Fruit fly (Drosophila melanogaster) whole organism, embryonic: ENCODE measurements around the gene CG5390.

ENCODE experiments used
- CG10274 ChIP-seq: fragments of 200-800 bp; sonication (Bioruptor generic); optimal IDR thresholded peaks from 3 replicates; lab custom pipeline; 2017; ENCODE audit warnings: missing biosample characterization, mild to moderate bottlenecking, missing genetic modification characterization
- CG10431 ChIP-seq: fragments of 200-800 bp; sonication (Bioruptor generic); optimal IDR thresholded peaks from 3 replicates; lab custom pipeline; 2018; ENCODE audit warnings: missing biosample characterization, mild to moderate bottlenecking, missing genetic modification characterization
- CG10462 ChIP-seq: fragments of 200-800 bp; sonication (Bioruptor generic); optimal IDR thresholded peaks from 2 replicates; lab custom pipeline; 2016; ENCODE audit warnings: missing biosample characterization, missing genetic modification characterization
- CG12299 ChIP-seq: fragments of 200-800 bp; sonication (Bioruptor generic); optimal IDR thresholded peaks from 2 replicates; lab custom pipeline; 2018; ENCODE audit warnings: missing biosample characterization, mild to moderate bottlenecking, missing genetic modification characterization
- CG1233 ChIP-seq: fragments of 200-800 bp; sonication (Bioruptor generic); optimal IDR thresholded peaks from 4 replicates; lab custom pipeline; 2018; ENCODE audit warnings: missing biosample characterization, mild to moderate bottlenecking, missing genetic modification characterization
- CG12769 ChIP-seq: fragments of 200-800 bp; sonication (Bioruptor generic); optimal IDR thresholded peaks from 2 replicates; lab custom pipeline; 2019; ENCODE audit warnings: missing biosample characterization, mild to moderate bottlenecking, missing genetic modification characterization, moderate library complexity
- CG14014 ChIP-seq: fragments of 200-800 bp; sonication (Bioruptor generic); IDR thresholded peaks from 2 replicates; pipeline ENCODE4 v1.3.6; 2022; ENCODE audit warnings: missing biosample characterization, missing genetic modification characterization
- CG14710 ChIP-seq: fragments of 200-800 bp; sonication (Bioruptor generic); optimal IDR thresholded peaks from 3 replicates; lab custom pipeline; 2019; ENCODE audit warnings: missing biosample characterization, mild to moderate bottlenecking, missing genetic modification characterization, moderate library complexity
- CG15073 ChIP-seq: fragments of 200-800 bp; sonication (Bioruptor generic); optimal IDR thresholded peaks from 2 replicates; lab custom pipeline; 2016; ENCODE audit warnings: missing biosample characterization, missing genetic modification characterization
- CG1647 ChIP-seq: fragments of 200-800 bp; sonication (Bioruptor generic); optimal IDR thresholded peaks from 3 replicates; lab custom pipeline; 2016; ENCODE audit warnings: missing biosample characterization, missing genetic modification characterization
- CG17829 ChIP-seq: fragments of 200-800 bp; optimal IDR thresholded peaks from 2 replicates; lab custom pipeline; 2019; ENCODE audit warnings: missing biosample characterization, mild to moderate bottlenecking, missing genetic modification characterization, moderate library complexity
- CG18619 ChIP-seq: fragments of 200-800 bp; sonication (Bioruptor generic); optimal IDR thresholded peaks from 3 replicates; lab custom pipeline; 2017; ENCODE audit warnings: missing biosample characterization, mild to moderate bottlenecking, missing genetic modification characterization
- CG2875 ChIP-seq: fragments of 200-800 bp; sonication (Bioruptor generic); optimal IDR thresholded peaks from 2 replicates; lab custom pipeline; 2017; ENCODE audit warnings: missing biosample characterization, mild to moderate bottlenecking, missing genetic modification characterization, missing genetic modification reagents
- CG4820 ChIP-seq: fragments of 200-800 bp; sonication (Bioruptor generic); optimal IDR thresholded peaks from 3 replicates; lab custom pipeline; 2016; ENCODE audit warnings: missing biosample characterization, missing genetic modification characterization
- CG5180 ChIP-seq: fragments of 200-800 bp; sonication (Bioruptor generic); optimal IDR thresholded peaks from 3 replicates; lab custom pipeline; 2017; ENCODE audit warnings: missing biosample characterization, missing genetic modification characterization, mild to moderate bottlenecking, moderate library complexity, missing genetic modification reagents
- CG6654 ChIP-seq: fragments of 200-800 bp; sonication (Bioruptor generic); optimal IDR thresholded peaks from 2 replicates; lab custom pipeline; 2017; ENCODE audit warnings: missing biosample characterization, mild to moderate bottlenecking, missing genetic modification characterization
- CG6683 ChIP-seq: fragments of 200-800 bp; sonication (Bioruptor generic); optimal IDR thresholded peaks from 2 replicates; lab custom pipeline; 2017; ENCODE audit warnings: missing biosample characterization, mild to moderate bottlenecking, missing genetic modification characterization, missing genetic modification reagents
- CG7786 ChIP-seq: fragments of 200-800 bp; sonication (Bioruptor generic); optimal IDR thresholded peaks from 2 replicates; lab custom pipeline; 2016; ENCODE audit warnings: missing biosample characterization, missing genetic modification characterization
- CG8944 ChIP-seq: fragments of 200-800 bp; sonication (Bioruptor generic); optimal IDR thresholded peaks from 3 replicates; lab custom pipeline; 2016; ENCODE audit warnings: missing biosample characterization, missing genetic modification characterization
- CG9437 ChIP-seq: fragments of 200-800 bp; sonication (Bioruptor generic); optimal IDR thresholded peaks from 2 replicates; lab custom pipeline; 2018; ENCODE audit warnings: missing biosample characterization, mild to moderate bottlenecking, missing genetic modification characterization
- CG9609 ChIP-seq: fragments of 200-800 bp; sonication (Bioruptor generic); optimal IDR thresholded peaks from 3 replicates; lab custom pipeline; 2016; ENCODE audit warnings: missing biosample characterization, missing genetic modification characterization
- Chrac-16 ChIP-seq: fragments of 200-800 bp; sonication (Bioruptor generic); optimal IDR thresholded peaks from 3 replicates; lab custom pipeline; 2016; ENCODE audit warnings: missing biosample characterization, missing genetic modification characterization
- Dll ChIP-seq: fragments of 200-800 bp; sonication (Bioruptor generic); IDR thresholded peaks from 4 replicates; pipeline ENCODE4 v1.3.6; 2022; ENCODE audit warnings: missing biosample characterization, missing genetic modification characterization; ENCODE audit not compliant: partially characterized antibody
- Dref ChIP-seq: fragments of 200-800 bp; sonication (Bioruptor generic); IDR thresholded peaks from 2 replicates; pipeline ENCODE4 v1.3.6; 2022; ENCODE audit warnings: missing biosample characterization, missing genetic modification characterization
- Hand ChIP-seq: fragments of 200-800 bp; sonication (Bioruptor generic); optimal IDR thresholded peaks from 2 replicates; lab custom pipeline; 2017; ENCODE audit warnings: mild to moderate bottlenecking, missing biosample characterization, missing genetic modification reagents, missing genetic modification characterization
- Hmx ChIP-seq: fragments of 200-800 bp; sonication (Bioruptor generic); optimal IDR thresholded peaks from 2 replicates; lab custom pipeline; 2016; ENCODE audit warnings: missing biosample characterization, missing genetic modification characterization
- Lim3 ChIP-seq: fragments of 200-800 bp; sonication (Bioruptor generic); IDR thresholded peaks from 2 replicates; pipeline ENCODE4 v1.3.6; 2022; ENCODE audit warnings: missing biosample characterization, missing genetic modification characterization
- Nf-YB ChIP-seq: fragments of 200-800 bp; sonication (Bioruptor generic); optimal IDR thresholded peaks from 3 replicates; lab custom pipeline; 2019; ENCODE audit warnings: missing biosample characterization, mild to moderate bottlenecking, missing genetic modification characterization, moderate library complexity
- Trl ChIP-seq, 3 experiments: fragments of >200 bp in 2 of 3; fragments of 200-800 bp in 1 of 3; sonication (Bioruptor generic) in 1 of 3; optimal IDR thresholded peaks; 2 replicates in 1 of 3; 3 replicates in 2 of 3; lab custom pipeline; 2016 to 2017; ENCODE audit warnings: missing biosample characterization in 1 of 3, missing genetic modification characterization in 1 of 3
- Xrp1 ChIP-seq: fragments of 200-800 bp; sonication (Bioruptor generic); IDR thresholded peaks from 2 replicates; pipeline ENCODE4 v1.3.6; 2022; ENCODE audit warnings: missing biosample characterization, missing genetic modification characterization
- aop ChIP-seq: fragments of 200-800 bp; sonication (Bioruptor generic); IDR thresholded peaks from 2 replicates; pipeline ENCODE4 v1.3.6; 2022; ENCODE audit warnings: missing biosample characterization, missing genetic modification characterization
- bcd ChIP-seq: fragments of 200-800 bp; sonication (Bioruptor generic); optimal IDR thresholded peaks from 2 replicates; lab custom pipeline; 2017; ENCODE audit warnings: missing biosample characterization, mild to moderate bottlenecking, missing genetic modification characterization
- bigmax ChIP-seq: fragments of 200-800 bp; sonication (Bioruptor generic); optimal IDR thresholded peaks from 2 replicates; lab custom pipeline; 2018; ENCODE audit warnings: missing biosample characterization, mild to moderate bottlenecking, missing genetic modification characterization
- crc ChIP-seq: fragments of 200-800 bp; sonication (Bioruptor generic); optimal IDR thresholded peaks from 2 replicates; lab custom pipeline; 2016; ENCODE audit warnings: missing biosample characterization, missing genetic modification characterization
- ftz-f1 ChIP-seq: fragments of 200-800 bp; sonication (Bioruptor generic); optimal IDR thresholded peaks from 2 replicates; lab custom pipeline; 2016; ENCODE audit warnings: missing biosample characterization, missing genetic modification characterization
- grau ChIP-seq: fragments of 200-800 bp; optimal IDR thresholded peaks from 3 replicates; lab custom pipeline; 2019; ENCODE audit warnings: missing biosample characterization, mild to moderate bottlenecking, missing genetic modification characterization, moderate library complexity
- grn ChIP-seq: fragments of 200-800 bp; sonication (Bioruptor generic); optimal IDR thresholded peaks from 3 replicates; lab custom pipeline; 2017; ENCODE audit warnings: missing biosample characterization, missing genetic modification characterization
- h ChIP-seq: fragments of >200 bp; optimal IDR thresholded peaks from 2 replicates; lab custom pipeline; 2017
- ind ChIP-seq: fragments of 200-800 bp; sonication (Bioruptor generic); optimal IDR thresholded peaks from 3 replicates; lab custom pipeline; 2016; ENCODE audit warnings: missing biosample characterization, missing genetic modification characterization
- jigr1 ChIP-seq: fragments of 200-800 bp; sonication (Bioruptor generic); IDR thresholded peaks from 3 replicates; pipeline ENCODE4 v1.3.6; 2022; ENCODE audit warnings: missing biosample characterization, missing genetic modification characterization
- luna ChIP-seq: fragments of 200-800 bp; sonication (Bioruptor generic); optimal IDR thresholded peaks from 2 replicates; lab custom pipeline; 2016; ENCODE audit warnings: missing biosample characterization, missing genetic modification characterization
- pho ChIP-seq: fragments of 200-800 bp; sonication (Bioruptor generic); optimal IDR thresholded peaks from 2 replicates; lab custom pipeline; 2016; ENCODE audit warnings: missing biosample characterization, missing genetic modification characterization
- pros ChIP-seq: fragments of 200-800 bp; sonication (Bioruptor generic); optimal IDR thresholded peaks from 3 replicates; lab custom pipeline; 2019; ENCODE audit warnings: missing biosample characterization, mild to moderate bottlenecking, missing genetic modification characterization, moderate library complexity
- repo ChIP-seq: fragments of 200-800 bp; sonication (Bioruptor generic); optimal IDR thresholded peaks from 2 replicates; lab custom pipeline; 2016; ENCODE audit warnings: missing biosample characterization, missing genetic modification characterization
- sd ChIP-seq: fragments of 200-800 bp; sonication (Bioruptor generic); optimal IDR thresholded peaks from 3 replicates; lab custom pipeline; 2018; ENCODE audit warnings: missing biosample characterization, mild to moderate bottlenecking, missing genetic modification characterization, moderate library complexity
- slou ChIP-seq: fragments of 200-800 bp; sonication (Bioruptor generic); optimal IDR thresholded peaks from 3 replicates; lab custom pipeline; 2016; ENCODE audit warnings: missing biosample characterization, missing genetic modification characterization
- sug ChIP-seq: fragments of 200-800 bp; optimal IDR thresholded peaks from 2 replicates; lab custom pipeline; 2019; ENCODE audit warnings: missing biosample characterization, mild to moderate bottlenecking, missing genetic modification characterization, moderate library complexity
- vvl ChIP-seq: fragments of 200-800 bp; sonication (Bioruptor generic); IDR thresholded peaks from 2 replicates; pipeline ENCODE4 v1.3.6; 2022; ENCODE audit warnings: missing biosample characterization, missing genetic modification characterization
- yki ChIP-seq: fragments of >200 bp; optimal IDR thresholded peaks from 3 replicates; lab custom pipeline; 2018
- zen ChIP-seq: fragments of 200-800 bp; sonication (Bioruptor generic); optimal IDR thresholded peaks from 3 replicates; lab custom pipeline; 2018; ENCODE audit warnings: missing biosample characterization, mild to moderate bottlenecking, missing genetic modification characterization, moderate library complexity
- zf30C ChIP-seq: fragments of 200-800 bp; sonication (Bioruptor generic); optimal IDR thresholded peaks from 3 replicates; lab custom pipeline; 2018; ENCODE audit warnings: missing biosample characterization, mild to moderate bottlenecking, missing genetic modification characterization
- zfh1 ChIP-seq: fragments of 200-800 bp; sonication (Bioruptor generic); IDR thresholded peaks from 3 replicates; pipeline ENCODE4 v1.3.6; 2022; ENCODE audit warnings: missing biosample characterization, missing genetic modification characterization

Gene CG5390

DNA sequence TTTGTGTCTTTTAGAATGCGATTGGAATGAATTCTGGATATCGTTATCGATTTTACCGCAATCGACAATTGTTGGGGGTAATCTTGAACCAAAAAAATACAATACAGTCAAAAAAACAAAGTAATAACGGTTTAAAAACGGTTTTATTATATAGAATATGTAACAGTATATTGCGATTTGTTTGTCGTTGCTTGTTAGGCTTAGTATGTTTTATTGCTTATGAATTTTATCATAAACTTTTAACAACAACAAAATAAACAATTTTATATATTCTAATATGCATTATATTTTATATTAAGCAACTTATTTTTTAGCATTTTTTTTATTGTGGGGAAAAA lies 6.6 kb downstream of the CG5390 start, which contains the start of gene CYLD (continued):
- TF ChIP-seq vvl (GFP tag; lab: Robert Waterston, UW) (peak; percentile 87), bigmax (GFP tag; lab: Kevin White, UChicago) (no peak), CG1647 (GFP tag; lab: Kevin White, UChicago) (no peak), CG18619 (peak; percentile 35), jigr1 (GFP tag; lab: Robert Waterston, UW) (no peak), CG9437 (GFP tag; lab: Kevin White, UChicago) (peak; percentile 50), Xrp1 (GFP tag; lab: Robert Waterston, UW) (peak; percentile 76), CG15073 (GFP tag; lab: Kevin White, UChicago) (no peak), Dll (GFP tag; lab: Robert Waterston, UW) (peak; percentile 58; the same call in 1 of the 4 replicates), CG7786 (GFP tag; lab: Kevin White, UChicago) (no peak), CG12769 (tag; lab: Kevin White, UChicago) (peak; percentile 64), repo (GFP tag; lab: Kevin White, UChicago) (no peak), grau (tag; lab: Kevin White, UChicago) (peak; percentile 78), zf30C (GFP tag; lab: Kevin White, UChicago) (peak; percentile 86), Nf-YB (peak; percentile 66), sd (peak; percentile 65), Chrac-16 (GFP tag; lab: Kevin White, UChicago) (peak; percentile 60), CG14014 (peak; percentile 76; the same call in 1 of the 2 replicates), CG14710 (tag; lab: Kevin White, UChicago) (peak; percentile 75), CG10462 (GFP tag; lab: Kevin White, UChicago) (peak; percentile 24), CG6683 (GFP tag; lab: Kevin White, UChicago) (peak; percentile 57), grn (GFP tag; lab: Kevin White, UChicago) (no peak), aop (GFP tag; lab: Robert Waterston, UW) (no peak), ftz-f1 (no peak), Trl (optimal IDR thresholded peaks at IDR 0.05; lab: Kevin White, UChicago) (no peak), Trl (GFP tag; optimal IDR thresholded peaks at IDR 0.05; lab: Kevin White, UChicago) (peak; percentile 31), yki (lab: Kevin White, UChicago) (no peak), crc (no peak), CG17829 (peak; percentile 85), CG10274 (GFP tag; lab: Kevin White, UChicago) (no peak), CG1233 (GFP tag; lab: Kevin White, UChicago) (peak; percentile 62), CG9609 (GFP tag; lab: Kevin White, UChicago) (no peak), luna (no peak), Lim3 (GFP tag; lab: Robert Waterston, UW) (no peak), CG2875 (GFP tag; lab: Kevin White, UChicago) (peak; percentile 41), zfh1 (peak; percentile 81), CG10431 (GFP tag; lab: Kevin White, UChicago) (peak; percentile 13), Hmx (GFP tag; lab: Kevin White, UChicago) (peak; percentile 32), CG8944 (GFP tag; lab: Kevin White, UChicago) (no peak), slou (peak; percentile 73), zen (peak; percentile 62), pros (GFP tag; lab: Kevin White, UChicago) (no peak), Hand (GFP tag; lab: Kevin White, UChicago) (no peak), sug (tag; lab: Kevin White, UChicago) (peak; percentile 49), Dref (GFP tag; lab: Robert Waterston, UW) (peak; percentile 65), CG4820 (GFP tag; lab: Kevin White, UChicago) (peak; percentile 60), CG5180 (GFP tag; lab: Kevin White, UChicago) (no peak), ind (GFP tag; lab: Kevin White, UChicago) (peak; percentile 58), CG12299 (peak; percentile 75), h (lab: Kevin White, UChicago) (no peak), pho (GFP tag; lab: Kevin White, UChicago) (peak; percentile 18), CG6654 (GFP tag; lab: Kevin White, UChicago) (no peak), bcd (GFP tag; lab: Kevin White, UChicago) (no peak)
